Worm (Caenorhabditis elegans) whole organism, L3 larva: ENCODE measurements around the gene F36G3.1.

ENCODE experiments used
- R02D3.7 ChIP-seq: fragments of 150-350 bp; optimal IDR thresholded peaks from 2 replicates; lab custom pipeline; 2014; ENCODE audit warnings: missing biosample characterization, missing genetic modification characterization
- aly-2 ChIP-seq: fragments of 150-350 bp; optimal IDR thresholded peaks from 2 replicates; lab custom pipeline; 2014; ENCODE audit warnings: missing biosample characterization, missing genetic modification characterization
- ama-1 ChIP-seq: fragments of 150-350 bp; optimal IDR thresholded peaks from 2 replicates; lab custom pipeline; 2018
- ceh-16 ChIP-seq: sonication (generic microtip); optimal IDR thresholded peaks from 2 replicates; lab custom pipeline; 2017; ENCODE audit warnings: missing biosample characterization, missing genetic modification characterization
- ceh-28 ChIP-seq: fragments of 150-350 bp; optimal IDR thresholded peaks from 2 replicates; lab custom pipeline; 2014; ENCODE audit warnings: missing biosample characterization, missing genetic modification reagents, missing genetic modification characterization
- ceh-82 ChIP-seq: fragments of 150-350 bp; optimal IDR thresholded peaks from 2 replicates; lab custom pipeline; 2014; ENCODE audit warnings: missing biosample characterization, missing genetic modification characterization
- daf-12 ChIP-seq: fragments of 150-350 bp; optimal IDR thresholded peaks from 2 replicates; lab custom pipeline; 2014; ENCODE audit warnings: missing biosample characterization, missing genetic modification reagents, missing genetic modification characterization
- egl-27 ChIP-seq: sonication (generic microtip); optimal IDR thresholded peaks from 4 replicates; lab custom pipeline; 2017; ENCODE audit warnings: missing biosample characterization, missing genetic modification reagents, missing genetic modification characterization
- egl-5 ChIP-seq: fragments of 150-350 bp; optimal IDR thresholded peaks from 2 replicates; lab custom pipeline; 2017; ENCODE audit warnings: missing biosample characterization, missing genetic modification reagents, missing genetic modification characterization, inconsistent platforms
- elt-2 ChIP-seq: sonication (generic microtip); optimal IDR thresholded peaks from 2 replicates; lab custom pipeline; 2016; ENCODE audit warnings: missing genetic modification reagents, mild to moderate bottlenecking, missing genetic modification characterization, missing compliant biosample characterization
- elt-3 ChIP-seq, 3 experiments: fragments of 150-350 bp in 1 of 3; sonication (generic microtip) in 2 of 3; optimal IDR thresholded peaks; 2 replicates in 2 of 3; 4 replicates in 1 of 3; lab custom pipeline; 2014 to 2017; ENCODE audit warnings: missing biosample characterization in 3 of 3, missing genetic modification characterization in 3 of 3
- fkh-2 ChIP-seq: fragments of 150-350 bp; optimal IDR thresholded peaks from 2 replicates; lab custom pipeline; 2014; ENCODE audit warnings: missing biosample characterization, missing genetic modification reagents, missing genetic modification characterization
- fos-1 ChIP-seq: fragments of 150-350 bp; optimal IDR thresholded peaks from 2 replicates; lab custom pipeline; 2014; ENCODE audit warnings: missing biosample characterization, missing genetic modification characterization
- hmg-11 ChIP-seq: sonication (generic microtip); optimal IDR thresholded peaks from 2 replicates; lab custom pipeline; 2016; ENCODE audit warnings: missing genetic modification characterization, missing compliant biosample characterization
- jun-1 ChIP-seq: fragments of 150-350 bp; optimal IDR thresholded peaks from 2 replicates; lab custom pipeline; 2014; ENCODE audit warnings: missing biosample characterization, missing genetic modification reagents, missing genetic modification characterization
- lin-15B ChIP-seq: fragments of 150-350 bp; optimal IDR thresholded peaks from 2 replicates; lab custom pipeline; 2014; ENCODE audit warnings: missing biosample characterization, missing genetic modification characterization
- lin-39 ChIP-seq: fragments of 150-350 bp; optimal IDR thresholded peaks from 2 replicates; lab custom pipeline; 2018; ENCODE audit warnings: missing biosample characterization, missing genetic modification reagents, missing genetic modification characterization
- lsy-12 ChIP-seq: sonication (generic microtip); optimal IDR thresholded peaks from 2 replicates; lab custom pipeline; 2016; ENCODE audit warnings: mild to moderate bottlenecking, missing genetic modification characterization, missing compliant biosample characterization
- mdl-1 ChIP-seq: fragments of 150-350 bp; optimal IDR thresholded peaks from 2 replicates; lab custom pipeline; 2014; ENCODE audit warnings: missing biosample characterization, missing genetic modification characterization
- nfya-1 ChIP-seq: sonication (generic microtip); optimal IDR thresholded peaks from 2 replicates; lab custom pipeline; 2017; ENCODE audit warnings: missing genetic modification characterization, mild to moderate bottlenecking, missing compliant biosample characterization, antibody characterized with exemption, moderate library complexity; ENCODE audit not compliant: insufficient read depth
- nhr-11 ChIP-seq: fragments of 150-350 bp; optimal IDR thresholded peaks from 2 replicates; lab custom pipeline; 2014; ENCODE audit warnings: missing biosample characterization, missing genetic modification characterization
- nhr-12 ChIP-seq: fragments of 150-350 bp; optimal IDR thresholded peaks from 2 replicates; lab custom pipeline; 2014; ENCODE audit warnings: missing biosample characterization, missing genetic modification characterization
- nhr-23 ChIP-seq: fragments of 150-350 bp; optimal IDR thresholded peaks from 2 replicates; lab custom pipeline; 2014; ENCODE audit warnings: missing biosample characterization, missing genetic modification reagents, missing genetic modification characterization
- nhr-237 ChIP-seq: fragments of 150-350 bp; optimal IDR thresholded peaks from 2 replicates; lab custom pipeline; 2014; ENCODE audit warnings: missing biosample characterization, missing genetic modification characterization
- nhr-25 ChIP-seq: sonication (generic microtip); optimal IDR thresholded peaks from 2 replicates; lab custom pipeline; 2017; ENCODE audit warnings: missing biosample characterization, missing genetic modification characterization
- nhr-28 ChIP-seq: fragments of 150-350 bp; optimal IDR thresholded peaks from 2 replicates; lab custom pipeline; 2014; ENCODE audit warnings: missing biosample characterization, missing genetic modification characterization
- nhr-43 ChIP-seq: sonication (generic microtip); optimal IDR thresholded peaks from 2 replicates; lab custom pipeline; 2016; ENCODE audit warnings: mild to moderate bottlenecking, missing genetic modification characterization, missing compliant biosample characterization; ENCODE audit not compliant: poor library complexity, severe bottlenecking
- nhr-67 ChIP-seq: fragments of 150-350 bp; optimal IDR thresholded peaks from 2 replicates; lab custom pipeline; 2014; ENCODE audit warnings: missing biosample characterization, missing genetic modification characterization
- nhr-76 ChIP-seq: fragments of 150-350 bp; sonication (generic microtip); optimal IDR thresholded peaks from 5 replicates; lab custom pipeline; 2014; ENCODE audit warnings: missing biosample characterization, missing genetic modification characterization
- nhr-77 ChIP-seq: fragments of 150-350 bp; optimal IDR thresholded peaks from 2 replicates; lab custom pipeline; 2014; ENCODE audit warnings: missing biosample characterization, missing genetic modification characterization
- pha-4 ChIP-seq: fragments of 150-350 bp; optimal IDR thresholded peaks from 2 replicates; lab custom pipeline; 2014; ENCODE audit warnings: missing biosample characterization, missing genetic modification reagents, missing genetic modification characterization
- pqm-1 ChIP-seq: fragments of 150-350 bp; optimal IDR thresholded peaks from 2 replicates; lab custom pipeline; 2017; ENCODE audit warnings: missing biosample characterization, missing genetic modification characterization, inconsistent platforms
- sea-2 ChIP-seq: fragments of 150-350 bp; sonication (generic microtip); optimal IDR thresholded peaks from 4 replicates; lab custom pipeline; 2014; ENCODE audit warnings: missing biosample characterization, missing genetic modification reagents, missing genetic modification characterization
- skn-1 ChIP-seq: fragments of 150-350 bp; optimal IDR thresholded peaks from 2 replicates; lab custom pipeline; 2014; ENCODE audit warnings: missing biosample characterization, missing genetic modification characterization
- tbx-2 ChIP-seq: sonication (generic microtip); optimal IDR thresholded peaks from 2 replicates; lab custom pipeline; 2016; ENCODE audit warnings: mild to moderate bottlenecking, missing genetic modification characterization, missing compliant biosample characterization
- unc-39 ChIP-seq: sonication (generic microtip); optimal IDR thresholded peaks from 4 replicates; lab custom pipeline; 2017; ENCODE audit warnings: missing biosample characterization, missing genetic modification characterization
- unc-62 ChIP-seq: fragments of 150-350 bp; sonication (generic microtip); optimal IDR thresholded peaks from 4 replicates; lab custom pipeline; 2014; ENCODE audit warnings: missing biosample characterization, missing genetic modification reagents, missing genetic modification characterization
- zag-1 ChIP-seq: fragments of 150-350 bp; optimal IDR thresholded peaks from 2 replicates; lab custom pipeline; 2014; ENCODE audit warnings: missing biosample characterization, missing genetic modification characterization
- ztf-11 ChIP-seq: fragments of 150-350 bp; optimal IDR thresholded peaks from 2 replicates; lab custom pipeline; 2014; ENCODE audit warnings: missing biosample characterization, missing genetic modification characterization
- ztf-4 ChIP-seq: fragments of 150-350 bp; optimal IDR thresholded peaks from 2 replicates; lab custom pipeline; 2014; ENCODE audit warnings: missing biosample characterization, missing genetic modification characterization

The F36G3.1 gene

DNA sequence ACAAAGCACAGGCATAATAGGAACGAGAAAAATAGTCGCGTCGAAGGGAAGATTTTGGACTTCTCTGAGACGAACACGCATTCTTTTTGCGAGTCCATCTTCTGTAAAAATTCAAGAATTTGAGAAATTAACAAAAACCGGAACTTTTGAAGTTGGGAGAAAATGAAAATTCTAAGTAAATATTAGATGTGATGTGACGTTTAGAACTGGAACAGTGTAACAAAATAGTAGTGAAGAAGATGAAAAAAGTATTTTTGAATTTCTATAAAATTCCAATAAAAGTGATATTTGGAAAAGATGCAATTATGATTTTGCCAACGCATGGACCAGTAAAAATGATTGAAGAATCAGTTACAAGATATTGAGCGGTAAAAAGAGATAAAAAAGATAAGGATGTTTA lies 24.2 kb downstream of the F36G3.1 start, which contains the start of gene slc-17.9:
TSS of gene slc-17.9 (minus strand) at position 101 of the 400 bp plus-strand sequence.
- TF ChIP-seq lin-39 (tag; lab: Kevin White, UChicago) (no peak), nhr-25 (tag; lab: Kevin White, UChicago) (no peak), pha-4 (tag; lab: Kevin White, UChicago) (no peak)

DNA sequence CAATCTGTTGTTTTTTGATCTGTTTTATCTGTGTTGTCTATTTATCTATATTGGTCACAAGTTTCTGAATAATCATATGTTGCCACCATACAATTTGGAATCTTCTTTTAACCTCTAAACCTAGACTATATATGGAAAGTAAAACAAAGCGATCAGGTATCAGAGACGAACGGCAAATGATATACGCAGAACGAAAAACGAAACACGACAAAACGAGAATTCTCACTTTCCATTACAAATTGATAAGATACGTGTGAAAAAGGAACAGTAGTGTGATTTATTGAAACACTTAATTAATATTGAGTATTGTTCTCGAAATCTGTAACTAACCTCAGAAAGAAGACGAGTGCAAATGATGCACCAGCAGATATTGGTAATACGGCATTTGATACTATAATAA lies 25.1 kb downstream of the F36G3.1 start:
- TF ChIP-seq pha-4 (tag; lab: Kevin White, UChicago) (no peak), skn-1 (tag; lab: Kevin White, UChicago) (no peak), nhr-25 (tag; lab: Kevin White, UChicago) (peak; percentile 47)
- TF ChIP-seq, all 47 proteins: peak for 1

DNA sequence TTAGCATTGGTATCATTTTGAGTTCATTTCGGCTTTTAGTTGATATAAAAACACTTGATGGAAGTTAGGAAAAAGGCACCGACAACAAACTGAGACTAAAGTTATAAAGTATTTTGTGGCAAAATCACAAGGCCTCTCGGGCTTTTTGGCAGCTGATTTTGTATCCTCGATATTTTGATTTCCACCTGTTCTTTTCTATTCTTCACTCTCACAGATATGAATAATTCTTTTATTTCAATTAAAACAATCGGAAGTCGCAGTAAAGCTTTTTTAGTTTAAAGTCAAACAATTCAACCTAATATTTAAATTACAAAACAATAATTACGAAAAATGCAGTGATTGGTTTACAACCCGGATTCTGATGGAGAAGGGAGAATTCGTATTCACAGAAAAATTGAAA lies 27.7 kb downstream of the F36G3.1 start, which contains the start of gene T09B9.3:
TSS of gene T09B9.3 (minus strand) at position 101 of the 400 bp plus-strand sequence.
- TF ChIP-seq nhr-11 (tag; lab: Kevin White, UChicago) (no peak), lsy-12 (tag; lab: Kevin White, UChicago) (no peak), unc-62 (GFP tag; lab: Kevin White, UChicago) (no peak), daf-12 (no peak)

DNA sequence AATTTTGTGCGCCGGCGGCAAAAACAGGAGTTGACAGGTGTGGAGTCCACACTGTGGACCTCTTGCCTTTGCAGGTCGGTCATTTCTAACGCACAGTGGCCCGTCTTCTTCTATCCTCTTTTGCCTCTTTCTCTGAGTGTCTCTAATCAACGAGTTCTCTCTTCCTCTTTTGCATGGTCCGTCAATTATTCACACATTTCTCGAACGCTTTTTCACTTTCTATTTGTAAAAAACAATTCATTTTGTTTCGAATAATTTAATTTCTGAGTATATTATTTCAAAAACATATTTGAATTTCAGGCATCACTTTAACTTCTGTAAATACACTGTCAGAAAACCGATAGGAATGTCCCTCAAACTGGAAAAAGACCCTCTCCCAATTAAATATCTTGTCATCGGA lies 32.0 kb downstream of the F36G3.1 start, which contains the start of gene T09B9.1:
TSS of gene T09B9.1 (plus strand) at position 301 of the 400 bp plus-strand sequence.
- TF ChIP-seq unc-62 (GFP tag; lab: Kevin White, UChicago) (no peak), unc-39 (tag; lab: Kevin White, UChicago) (no peak), mdl-1 (tag; lab: Kevin White, UChicago) (no peak), ceh-28 (tag; lab: Kevin White, UChicago) (no peak), ztf-11 (tag; lab: Kevin White, UChicago) (no peak), fos-1 (tag; lab: Kevin White, UChicago) (no peak), nhr-28 (tag; lab: Kevin White, UChicago) (no peak), ama-1 (lab: Kevin White, UChicago) (no peak), R02D3.7 (no peak), jun-1 (tag; lab: Kevin White, UChicago) (no peak), nhr-67 (tag; lab: Kevin White, UChicago) (no peak), zag-1 (no peak), lin-39 (tag; lab: Kevin White, UChicago) (no peak), sea-2 (GFP tag; lab: Kevin White, UChicago) (no peak), nhr-23 (tag; lab: Kevin White, UChicago) (no peak), skn-1 (tag; lab: Kevin White, UChicago) (no peak), aly-2 (tag; lab: Kevin White, UChicago) (no peak), ceh-16 (no peak)
- TF ChIP-seq, all 47 proteins: peak for 0

DNA sequence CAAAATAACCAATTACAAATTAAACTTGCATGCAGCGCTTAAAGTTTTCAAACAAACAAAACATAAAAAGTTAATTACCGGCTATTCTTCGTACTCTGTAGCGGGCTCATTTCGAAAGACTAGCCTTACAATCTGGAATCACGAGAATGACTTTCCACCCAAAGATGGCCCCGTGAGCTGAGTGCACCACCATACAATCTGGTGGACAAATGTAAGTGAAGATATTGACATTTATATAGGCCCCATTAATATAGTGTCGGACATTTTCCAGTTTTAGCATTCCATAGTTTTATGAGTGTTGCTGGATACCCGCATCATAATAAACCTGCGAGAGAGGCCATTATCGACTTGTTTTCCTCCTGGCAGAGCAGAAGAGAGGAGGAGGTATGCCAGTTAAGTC lies 34.5 kb downstream of the F36G3.1 start:
- no peak for TF ChIP-seq ama-1 (lab: Kevin White, UChicago)
- no peak for TF ChIP-seq nhr-28 (tag; lab: Kevin White, UChicago)
- TF ChIP-seq lsy-12 (tag; lab: Kevin White, UChicago), result no peak
- TF ChIP-seq pqm-1, result no peak
- no peak for TF ChIP-seq fkh-2 (tag; lab: Kevin White, UChicago)
- no peak for TF ChIP-seq zag-1
- TF ChIP-seq nhr-237, result no peak
- TF ChIP-seq skn-1 (tag; lab: Kevin White, UChicago), result no peak
- no peak for TF ChIP-seq nhr-76 (tag; lab: Kevin White, UChicago)
- no peak for TF ChIP-seq aly-2 (tag; lab: Kevin White, UChicago)
- TF ChIP-seq nhr-12 (tag; lab: Kevin White, UChicago), result no peak

DNA sequence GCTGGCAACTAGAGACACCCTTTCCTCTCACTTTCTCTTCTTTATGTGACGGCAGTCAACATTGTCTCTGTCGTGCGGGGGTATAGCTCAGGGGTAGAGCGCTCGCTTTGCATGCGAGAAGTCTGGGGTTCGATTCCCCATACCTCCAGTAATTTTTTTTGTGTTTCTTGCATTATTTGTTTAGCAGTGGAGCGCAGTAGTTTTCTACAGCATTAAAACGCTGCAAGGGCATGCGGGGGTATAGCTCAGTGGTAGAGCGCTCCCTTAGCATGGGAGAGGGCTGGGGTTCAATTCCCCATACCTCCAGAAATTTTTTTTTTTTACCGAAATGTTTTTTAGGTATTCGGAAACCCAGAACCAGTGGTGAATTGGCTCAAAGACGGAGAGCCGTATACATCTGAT lies 45.5 kb downstream of the F36G3.1 start:
- TF ChIP-seq egl-5 (peak; percentile 60), ceh-82 (tag; lab: Kevin White, UChicago) (peak; percentile 79), lsy-12 (tag; lab: Kevin White, UChicago) (peak; percentile 88), nhr-25 (tag; lab: Kevin White, UChicago) (peak; percentile 88), nhr-11 (tag; lab: Kevin White, UChicago) (peak; percentile 28), elt-2 (tag; lab: Kevin White, UChicago) (peak; percentile 74), nfya-1 (peak; percentile 85), nhr-77 (tag; lab: Kevin White, UChicago) (peak; percentile 76), elt-3 (tag; optimal IDR thresholded peaks at IDR 0.05; lab: Kevin White, UChicago) (peak in 1 of 3 experiments; percentile 62), ztf-4 (tag; lab: Kevin White, UChicago) (peak; percentile 32), lin-15B (tag; lab: Kevin White, UChicago) (peak; percentile 41), nhr-43 (peak; percentile 81), tbx-2 (tag; lab: Kevin White, UChicago) (peak; percentile 90), R02D3.7 (peak; percentile 33), hmg-11 (tag; lab: Kevin White, UChicago) (peak; percentile 98), lin-39 (tag; lab: Kevin White, UChicago) (peak; percentile 91), mdl-1 (tag; lab: Kevin White, UChicago) (peak; percentile 21), unc-62 (GFP tag; lab: Kevin White, UChicago) (peak; percentile 67), jun-1 (tag; lab: Kevin White, UChicago) (peak; percentile 88), skn-1 (tag; lab: Kevin White, UChicago) (peak; percentile 64), pqm-1 (peak; percentile 54), egl-27 (tag; lab: Kevin White, UChicago) (peak; percentile 52)
